Worm (Caenorhabditis elegans) whole organism, L3 larva: ENCODE results near the gene F07C3.16.

Experiments used
- R02D3.7 ChIP-seq: fragments of 150-350 bp; optimal IDR thresholded peaks from 2 replicates; lab custom pipeline; 2014; ENCODE audit warnings: missing biosample characterization, missing genetic modification characterization
- ZK546.5 ChIP-seq: sonication (generic microtip); optimal IDR thresholded peaks from 2 replicates; lab custom pipeline; 2017; ENCODE audit warnings: missing biosample characterization, missing genetic modification characterization
- aly-2 ChIP-seq: fragments of 150-350 bp; optimal IDR thresholded peaks from 2 replicates; lab custom pipeline; 2014; ENCODE audit warnings: missing biosample characterization, missing genetic modification characterization
- ama-1 ChIP-seq: fragments of 150-350 bp; optimal IDR thresholded peaks from 2 replicates; lab custom pipeline; 2018
- ceh-16 ChIP-seq: sonication (generic microtip); optimal IDR thresholded peaks from 2 replicates; lab custom pipeline; 2017; ENCODE audit warnings: missing biosample characterization, missing genetic modification characterization
- ceh-28 ChIP-seq: fragments of 150-350 bp; optimal IDR thresholded peaks from 2 replicates; lab custom pipeline; 2014; ENCODE audit warnings: missing biosample characterization, missing genetic modification reagents, missing genetic modification characterization
- ceh-82 ChIP-seq: fragments of 150-350 bp; optimal IDR thresholded peaks from 2 replicates; lab custom pipeline; 2014; ENCODE audit warnings: missing biosample characterization, missing genetic modification characterization
- ceh-9 ChIP-seq: sonication (generic microtip); optimal IDR thresholded peaks from 2 replicates; lab custom pipeline; 2018; ENCODE audit warnings: missing biosample characterization, missing genetic modification characterization
- daf-12 ChIP-seq: fragments of 150-350 bp; optimal IDR thresholded peaks from 2 replicates; lab custom pipeline; 2014; ENCODE audit warnings: missing biosample characterization, missing genetic modification reagents, missing genetic modification characterization
- egl-27 ChIP-seq: sonication (generic microtip); optimal IDR thresholded peaks from 4 replicates; lab custom pipeline; 2017; ENCODE audit warnings: missing biosample characterization, missing genetic modification reagents, missing genetic modification characterization
- egl-5 ChIP-seq: fragments of 150-350 bp; optimal IDR thresholded peaks from 2 replicates; lab custom pipeline; 2017; ENCODE audit warnings: missing biosample characterization, missing genetic modification reagents, missing genetic modification characterization, inconsistent platforms
- elt-1 ChIP-seq: fragments of 150-350 bp; optimal IDR thresholded peaks from 2 replicates; lab custom pipeline; 2014; ENCODE audit warnings: missing biosample characterization, missing genetic modification characterization
- elt-2 ChIP-seq: sonication (generic microtip); optimal IDR thresholded peaks from 2 replicates; lab custom pipeline; 2016; ENCODE audit warnings: missing genetic modification reagents, mild to moderate bottlenecking, missing genetic modification characterization, missing compliant biosample characterization
- elt-3 ChIP-seq, 3 experiments: fragments of 150-350 bp in 1 of 3; sonication (generic microtip) in 2 of 3; optimal IDR thresholded peaks; 2 replicates in 2 of 3; 4 replicates in 1 of 3; lab custom pipeline; 2014 to 2017; ENCODE audit warnings: missing biosample characterization in 3 of 3, missing genetic modification characterization in 3 of 3
- eor-1 ChIP-seq, 2 experiments: fragments of 150-350 bp; optimal IDR thresholded peaks; 2 replicates each; lab custom pipeline; 2014 to 2018; ENCODE audit warnings: missing biosample characterization in 2 of 2, missing genetic modification characterization in 2 of 2
- fkh-10 ChIP-seq: sonication (generic microtip); optimal IDR thresholded peaks from 2 replicates; lab custom pipeline; 2017; ENCODE audit warnings: missing biosample characterization, missing genetic modification reagents, missing genetic modification characterization
- fkh-2 ChIP-seq: fragments of 150-350 bp; optimal IDR thresholded peaks from 2 replicates; lab custom pipeline; 2014; ENCODE audit warnings: missing biosample characterization, missing genetic modification reagents, missing genetic modification characterization
- fos-1 ChIP-seq: fragments of 150-350 bp; optimal IDR thresholded peaks from 2 replicates; lab custom pipeline; 2014; ENCODE audit warnings: missing biosample characterization, missing genetic modification characterization
- hmg-11 ChIP-seq: sonication (generic microtip); optimal IDR thresholded peaks from 2 replicates; lab custom pipeline; 2016; ENCODE audit warnings: missing genetic modification characterization, missing compliant biosample characterization
- jun-1 ChIP-seq: fragments of 150-350 bp; optimal IDR thresholded peaks from 2 replicates; lab custom pipeline; 2014; ENCODE audit warnings: missing biosample characterization, missing genetic modification reagents, missing genetic modification characterization
- lin-15B ChIP-seq: fragments of 150-350 bp; optimal IDR thresholded peaks from 2 replicates; lab custom pipeline; 2014; ENCODE audit warnings: missing biosample characterization, missing genetic modification characterization
- lin-39 ChIP-seq: fragments of 150-350 bp; optimal IDR thresholded peaks from 2 replicates; lab custom pipeline; 2018; ENCODE audit warnings: missing biosample characterization, missing genetic modification reagents, missing genetic modification characterization
- lsy-12 ChIP-seq: sonication (generic microtip); optimal IDR thresholded peaks from 2 replicates; lab custom pipeline; 2016; ENCODE audit warnings: mild to moderate bottlenecking, missing genetic modification characterization, missing compliant biosample characterization
- mdl-1 ChIP-seq: fragments of 150-350 bp; optimal IDR thresholded peaks from 2 replicates; lab custom pipeline; 2014; ENCODE audit warnings: missing biosample characterization, missing genetic modification characterization
- mml-1 ChIP-seq: fragments of 150-350 bp; sonication (generic microtip); optimal IDR thresholded peaks from 3 replicates; lab custom pipeline; 2014; ENCODE audit warnings: missing biosample characterization, missing genetic modification characterization
- nfya-1 ChIP-seq: sonication (generic microtip); optimal IDR thresholded peaks from 2 replicates; lab custom pipeline; 2017; ENCODE audit warnings: missing genetic modification characterization, mild to moderate bottlenecking, missing compliant biosample characterization, antibody characterized with exemption, moderate library complexity; ENCODE audit not compliant: insufficient read depth
- nhr-11 ChIP-seq: fragments of 150-350 bp; optimal IDR thresholded peaks from 2 replicates; lab custom pipeline; 2014; ENCODE audit warnings: missing biosample characterization, missing genetic modification characterization
- nhr-12 ChIP-seq: fragments of 150-350 bp; optimal IDR thresholded peaks from 2 replicates; lab custom pipeline; 2014; ENCODE audit warnings: missing biosample characterization, missing genetic modification characterization
- nhr-23 ChIP-seq: fragments of 150-350 bp; optimal IDR thresholded peaks from 2 replicates; lab custom pipeline; 2014; ENCODE audit warnings: missing biosample characterization, missing genetic modification reagents, missing genetic modification characterization
- nhr-237 ChIP-seq: fragments of 150-350 bp; optimal IDR thresholded peaks from 2 replicates; lab custom pipeline; 2014; ENCODE audit warnings: missing biosample characterization, missing genetic modification characterization
- nhr-25 ChIP-seq: sonication (generic microtip); optimal IDR thresholded peaks from 2 replicates; lab custom pipeline; 2017; ENCODE audit warnings: missing biosample characterization, missing genetic modification characterization
- nhr-28 ChIP-seq: fragments of 150-350 bp; optimal IDR thresholded peaks from 2 replicates; lab custom pipeline; 2014; ENCODE audit warnings: missing biosample characterization, missing genetic modification characterization
- nhr-43 ChIP-seq: sonication (generic microtip); optimal IDR thresholded peaks from 2 replicates; lab custom pipeline; 2016; ENCODE audit warnings: mild to moderate bottlenecking, missing genetic modification characterization, missing compliant biosample characterization; ENCODE audit not compliant: poor library complexity, severe bottlenecking
- nhr-67 ChIP-seq: fragments of 150-350 bp; optimal IDR thresholded peaks from 2 replicates; lab custom pipeline; 2014; ENCODE audit warnings: missing biosample characterization, missing genetic modification characterization
- nhr-76 ChIP-seq: fragments of 150-350 bp; sonication (generic microtip); optimal IDR thresholded peaks from 5 replicates; lab custom pipeline; 2014; ENCODE audit warnings: missing biosample characterization, missing genetic modification characterization
- nhr-77 ChIP-seq: fragments of 150-350 bp; optimal IDR thresholded peaks from 2 replicates; lab custom pipeline; 2014; ENCODE audit warnings: missing biosample characterization, missing genetic modification characterization
- pha-4 ChIP-seq: fragments of 150-350 bp; optimal IDR thresholded peaks from 2 replicates; lab custom pipeline; 2014; ENCODE audit warnings: missing biosample characterization, missing genetic modification reagents, missing genetic modification characterization
- pqm-1 ChIP-seq: fragments of 150-350 bp; optimal IDR thresholded peaks from 2 replicates; lab custom pipeline; 2017; ENCODE audit warnings: missing biosample characterization, missing genetic modification characterization, inconsistent platforms
- sea-2 ChIP-seq: fragments of 150-350 bp; sonication (generic microtip); optimal IDR thresholded peaks from 4 replicates; lab custom pipeline; 2014; ENCODE audit warnings: missing biosample characterization, missing genetic modification reagents, missing genetic modification characterization
- skn-1 ChIP-seq: fragments of 150-350 bp; optimal IDR thresholded peaks from 2 replicates; lab custom pipeline; 2014; ENCODE audit warnings: missing biosample characterization, missing genetic modification characterization
- snpc-4 ChIP-seq: fragments of 150-350 bp; optimal IDR thresholded peaks from 2 replicates; lab custom pipeline; 2014; ENCODE audit warnings: missing biosample characterization, missing genetic modification characterization
- tbx-2 ChIP-seq: sonication (generic microtip); optimal IDR thresholded peaks from 2 replicates; lab custom pipeline; 2016; ENCODE audit warnings: mild to moderate bottlenecking, missing genetic modification characterization, missing compliant biosample characterization
- unc-39 ChIP-seq: sonication (generic microtip); optimal IDR thresholded peaks from 4 replicates; lab custom pipeline; 2017; ENCODE audit warnings: missing biosample characterization, missing genetic modification characterization
- unc-62 ChIP-seq: fragments of 150-350 bp; sonication (generic microtip); optimal IDR thresholded peaks from 4 replicates; lab custom pipeline; 2014; ENCODE audit warnings: missing biosample characterization, missing genetic modification reagents, missing genetic modification characterization
- zag-1 ChIP-seq: fragments of 150-350 bp; optimal IDR thresholded peaks from 2 replicates; lab custom pipeline; 2014; ENCODE audit warnings: missing biosample characterization, missing genetic modification characterization
- ztf-11 ChIP-seq: fragments of 150-350 bp; optimal IDR thresholded peaks from 2 replicates; lab custom pipeline; 2014; ENCODE audit warnings: missing biosample characterization, missing genetic modification characterization
- ztf-4 ChIP-seq: fragments of 150-350 bp; optimal IDR thresholded peaks from 2 replicates; lab custom pipeline; 2014; ENCODE audit warnings: missing biosample characterization, missing genetic modification characterization

Gene F07C3.16

DNA sequence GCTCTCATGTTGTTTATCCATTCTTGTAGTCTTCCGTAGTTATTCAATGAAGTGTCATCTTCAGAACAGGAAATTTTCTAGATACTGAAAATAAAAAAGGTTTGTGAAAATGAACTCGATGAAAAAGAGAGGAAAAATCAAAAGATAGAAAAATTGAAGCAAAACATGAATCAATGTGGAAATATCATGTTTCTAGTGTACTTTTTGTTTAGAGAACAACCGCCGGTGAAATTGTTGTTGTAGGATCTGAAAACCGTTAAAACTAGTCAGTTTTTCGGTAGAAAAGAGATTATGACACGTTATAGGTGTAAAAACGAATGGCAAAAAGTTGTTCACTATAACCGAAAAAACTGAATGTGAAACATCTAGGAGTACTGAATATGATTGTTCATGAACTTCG is 40.2 kb downstream of the F07C3.16 start, which contains the start of gene pacs-1:
Gene pacs-1 (minus strand): TSS at position 101 of the 400 bp plus-strand sequence.
- TF ChIP-seq nhr-237 (tag; lab: Kevin White, UChicago) (no peak), egl-5 (tag; lab: Kevin White, UChicago) (no peak), pqm-1 (tag; lab: Kevin White, UChicago) (no peak), daf-12 (no peak), R02D3.7 (no peak)

DNA sequence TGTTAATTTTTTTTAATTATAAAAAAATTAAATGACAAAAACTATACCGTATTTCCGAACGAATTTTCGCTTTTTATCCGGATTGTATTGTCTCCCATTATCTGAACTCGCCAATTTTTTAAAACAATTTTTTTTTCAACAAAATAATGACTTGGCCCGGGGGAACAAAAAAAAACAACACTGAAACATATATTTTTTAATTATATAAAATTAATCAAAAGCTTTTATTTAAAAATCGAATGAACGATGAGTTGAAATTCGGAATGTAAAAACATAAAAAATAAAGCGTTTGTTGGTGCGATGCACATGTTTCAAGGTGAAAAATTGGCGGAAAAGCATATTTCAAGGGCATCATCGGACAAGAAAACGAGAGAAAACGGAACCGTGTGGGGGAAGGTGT is 43.8 kb downstream of the F07C3.16 start, which contains the start of gene mdt-27:
Gene mdt-27 (minus strand): TSS at position 101 of the 400 bp plus-strand sequence.
- TF ChIP-seq nhr-11 (tag; lab: Kevin White, UChicago) (no peak), ceh-9 (tag; lab: Kevin White, UChicago) (no peak), eor-1 (tag; optimal IDR thresholded peaks at IDR 0.05; lab: Kevin White, UChicago) (no peak), skn-1 (tag; lab: Kevin White, UChicago) (no peak), zag-1 (tag; lab: Kevin White, UChicago) (no peak), snpc-4 (no peak), nhr-76 (tag; lab: Kevin White, UChicago) (no peak), elt-2 (tag; lab: Kevin White, UChicago) (no peak), nhr-25 (tag; lab: Kevin White, UChicago) (no peak), pqm-1 (tag; lab: Kevin White, UChicago) (no peak), pha-4 (no peak)

DNA sequence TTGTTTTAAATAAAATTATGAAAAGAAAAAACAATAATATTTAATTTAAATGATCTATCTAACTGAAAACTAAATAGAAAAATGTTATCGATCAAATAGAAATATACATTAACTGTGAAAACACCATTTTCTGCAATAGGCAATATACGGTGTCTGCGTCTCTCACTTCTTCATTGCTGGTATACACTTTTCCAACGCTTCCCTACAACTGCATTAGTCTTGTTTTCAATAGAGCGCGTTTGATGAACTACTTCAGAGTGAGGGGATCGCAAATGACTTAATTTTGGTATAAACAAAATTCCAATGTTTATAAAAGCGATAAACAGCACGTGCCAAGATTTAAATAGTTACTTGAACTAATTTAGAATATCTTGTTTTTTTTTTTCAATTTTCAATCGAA is 44.9 kb downstream of the F07C3.16 start:
- TF ChIP-seq fkh-10 (no peak), ceh-16 (tag; lab: Kevin White, UChicago) (no peak), elt-3 (tag; optimal IDR thresholded peaks at IDR 0.05; lab: Kevin White, UChicago) (no peak), mml-1 (tag; lab: Kevin White, UChicago) (no peak), unc-62 (GFP tag; lab: Kevin White, UChicago) (no peak), nhr-12 (tag; lab: Kevin White, UChicago) (no peak), ama-1 (lab: Kevin White, UChicago) (no peak), ceh-28 (no peak), nhr-76 (tag; lab: Kevin White, UChicago) (no peak), snpc-4 (peak; percentile 73), egl-27 (tag; lab: Kevin White, UChicago) (no peak), nhr-28 (tag; lab: Kevin White, UChicago) (no peak), lin-39 (tag; lab: Kevin White, UChicago) (peak; percentile 79), nfya-1 (tag; lab: Kevin White, UChicago) (peak; percentile 81), nhr-23 (peak; percentile 54), tbx-2 (tag; lab: Kevin White, UChicago) (no peak), lsy-12 (no peak), sea-2 (GFP tag; lab: Kevin White, UChicago) (no peak), nhr-11 (tag; lab: Kevin White, UChicago) (no peak), ceh-9 (tag; lab: Kevin White, UChicago) (no peak), zag-1 (tag; lab: Kevin White, UChicago) (no peak), daf-12 (no peak), jun-1 (tag; lab: Kevin White, UChicago) (no peak), nhr-77 (no peak), hmg-11 (tag; lab: Kevin White, UChicago) (peak; percentile 54), mdl-1 (tag; lab: Kevin White, UChicago) (no peak), nhr-25 (tag; lab: Kevin White, UChicago) (peak; percentile 80), unc-39 (tag; lab: Kevin White, UChicago) (no peak), elt-2 (tag; lab: Kevin White, UChicago) (peak; percentile 53), pha-4 (peak; percentile 91), egl-5 (tag; lab: Kevin White, UChicago) (peak; percentile 92), skn-1 (tag; lab: Kevin White, UChicago) (no peak), pqm-1 (tag; lab: Kevin White, UChicago) (peak; percentile 33), fkh-2 (tag; lab: Kevin White, UChicago) (peak; percentile 17), ztf-11 (no peak), lin-15B (tag; lab: Kevin White, UChicago) (peak; percentile 90), nhr-43 (no peak), nhr-237 (tag; lab: Kevin White, UChicago) (no peak), ztf-4 (tag; lab: Kevin White, UChicago) (no peak), ceh-82 (no peak), eor-1 (tag; optimal IDR thresholded peaks at IDR 0.05; lab: Kevin White, UChicago) (no peak), fos-1 (tag; lab: Kevin White, UChicago) (no peak), aly-2 (no peak), elt-1 (tag; lab: Kevin White, UChicago) (no peak), ZK546.5 (tag; lab: Kevin White, UChicago) (no peak), nhr-67 (tag; lab: Kevin White, UChicago) (no peak), R02D3.7 (no peak)
